Worm (Caenorhabditis elegans) whole organism, midembryonic: ENCODE measurements around the gene R102.4.
A peak's percentile ranks its signal among the peaks of the same experiment; 100 is the strongest.
"Not testable (repeated sequence)": the region's sequence is repeated elsewhere in the genome, so short reads cannot be mapped to it uniquely, and the experiment has no call there.

Experiments
- T22C8.4 ChIP-seq: fragments of 200-800 bp; sonication (Bioruptor generic); IDR thresholded peaks from 2 replicates; pipeline ENCODE4 v1.3.6; 2022; ENCODE audit warnings: missing genetic modification characterization, missing compliant biosample characterization
- cog-1 ChIP-seq: sonication (generic microtip); optimal IDR thresholded peaks from 2 replicates; lab custom pipeline; 2016; ENCODE audit warnings: missing genetic modification characterization, missing compliant biosample characterization
- flt-1 ChIP-seq: fragments of 200-800 bp; sonication (Bioruptor generic); IDR thresholded peaks from 2 replicates; pipeline ENCODE4 v1.3.6; 2022; ENCODE audit warnings: missing genetic modification characterization, missing compliant biosample characterization
- klf-2 ChIP-seq: fragments of 200-800 bp; sonication (Bioruptor generic); conservative IDR thresholded peaks from 2 replicates; pipeline ENCODE4 v1.3.6; 2022; ENCODE audit warnings: missing genetic modification reagents, missing genetic modification characterization, missing compliant biosample characterization
- med-1 ChIP-seq: sonication (generic microtip); optimal IDR thresholded peaks from 2 replicates; lab custom pipeline; 2017; ENCODE audit warnings: missing genetic modification characterization, mild to moderate bottlenecking, missing compliant biosample characterization, antibody characterized with exemption, missing genetic modification reagents; ENCODE audit not compliant: insufficient read depth
- ref-1 ChIP-seq: fragments of 200-800 bp; sonication (Bioruptor generic); conservative IDR thresholded peaks from 2 replicates; pipeline ENCODE4 v1.3.6; 2022; ENCODE audit warnings: missing genetic modification reagents, missing genetic modification characterization, missing compliant biosample characterization
- tab-1 ChIP-seq: fragments of 200-800 bp; sonication (Bioruptor generic); IDR thresholded peaks from 2 replicates; pipeline ENCODE4 v1.3.6; 2022; ENCODE audit warnings: missing genetic modification characterization, missing compliant biosample characterization
- ztf-23 ChIP-seq: fragments of 200-800 bp; sonication (Bioruptor generic); IDR thresholded peaks from 2 replicates; pipeline ENCODE4 v1.3.6; 2022; ENCODE audit warnings: missing genetic modification reagents, missing genetic modification characterization, missing compliant biosample characterization
- ztf-29 ChIP-seq: fragments of 200-800 bp; sonication (Bioruptor generic); IDR thresholded peaks from 2 replicates; pipeline ENCODE4 v1.3.6; 2022; ENCODE audit warnings: missing genetic modification reagents, missing genetic modification characterization, missing compliant biosample characterization

- TF ChIP-seq tab-1 (peak; percentile 77), ztf-29 (GFP tag; lab: Robert Waterston, UW) (0 out of 2 replicates have a peak, but pooled peaks have one; percentile 16), ztf-23 (GFP tag; lab: Robert Waterston, UW) (peak; percentile 60; the same call in 1 of the 2 replicates)
- not testable (repeated sequence) for TF ChIP-seq flt-1 (GFP tag; lab: Robert Waterston, UW); cog-1 (tag; lab: Kevin White, UChicago); med-1; T22C8.4; klf-2 (GFP tag; lab: Robert Waterston, UW); ref-1 (GFP tag; lab: Robert Waterston, UW)
Measured at ce11 chrIV:10658366-10658765, 36.7 kb downstream of the R102.4 start.
